Fruit fly (Drosophila melanogaster): ENCODE measurements around the gene tgo.

DNA sequence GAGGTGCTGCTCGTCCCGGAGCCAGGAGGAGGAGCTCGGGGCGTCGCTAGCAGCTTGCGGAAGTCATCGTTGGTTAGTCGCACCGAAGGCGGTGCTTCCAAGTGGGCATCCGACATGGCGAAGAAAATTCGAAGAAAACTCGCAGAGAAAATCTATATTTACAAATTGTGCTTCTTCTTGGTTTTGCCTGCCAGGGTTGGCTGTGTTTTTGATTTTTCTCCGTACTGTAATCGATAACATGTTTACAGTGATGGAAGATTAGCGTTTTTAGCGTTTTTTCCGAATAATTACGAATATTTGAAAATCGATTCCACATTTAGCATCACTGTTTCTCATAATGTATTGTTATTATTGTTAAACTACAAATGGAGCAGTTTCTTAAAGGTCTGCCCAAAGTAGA, 45.1 kb upstream of the tgo start, which contains the start of the genes beag and Ada:
- no peak for TF ChIP-seq Dll (optimal IDR thresholded peaks at IDR 0.05)
- TF ChIP-seq EcR (GFP tag; optimal IDR thresholded peaks at IDR 0.05) = no peak
- TF ChIP-seq psq (optimal IDR thresholded peaks at IDR 0.05) = no peak

Measured in whole organism.